Worm (Caenorhabditis elegans): ENCODE results near the gene tbx-33.
A peak's percentile ranks its signal among the peaks of the same experiment; 100 is the strongest.

tbx-33 gene

DNA sequence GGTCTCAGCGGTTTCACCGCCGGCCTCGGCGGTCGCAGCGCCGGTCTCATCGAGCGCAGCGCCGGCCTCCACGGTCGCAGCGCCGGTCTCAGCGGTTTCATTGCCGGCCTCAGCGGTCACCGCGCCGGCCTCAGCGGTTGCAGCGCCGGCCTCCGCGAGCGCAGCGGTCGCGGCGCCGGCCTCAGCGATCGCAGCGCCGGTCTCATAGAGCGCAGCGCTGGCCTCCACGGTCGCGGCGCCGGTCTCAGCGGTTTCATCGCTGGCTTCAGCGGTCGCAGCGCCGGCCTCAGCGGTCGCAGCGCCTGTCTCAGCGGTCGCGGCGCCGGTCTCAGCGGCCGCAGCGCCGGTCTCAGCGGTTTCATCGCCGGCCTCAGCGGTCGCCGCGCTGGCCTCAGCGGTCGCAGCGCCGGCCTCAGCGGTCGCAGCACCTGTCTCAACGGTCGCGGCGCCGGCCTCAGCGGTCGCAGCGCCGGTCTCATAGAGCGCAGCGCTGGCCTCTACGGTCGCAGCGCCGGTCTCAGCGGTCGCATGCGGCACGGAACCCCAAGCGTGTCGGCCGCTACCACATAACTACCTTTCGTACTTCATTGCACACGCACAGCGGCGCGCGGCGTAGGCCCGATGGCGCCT, 24.9 kb downstream of the tbx-33 start:
- TF ChIP-seq bed-2 (GFP tag; IDR thresholded peaks at IDR 0.05) (0 out of 2 replicates have a peak, but pooled peaks have one; percentile 28), efl-1 (GFP tag; optimal IDR thresholded peaks at IDR 0.05) (no peak), mcd-1 (GFP tag; IDR thresholded peaks at IDR 0.05) (peak; percentile 54; the same call in 1 of the 2 replicates), egrh-3 (GFP tag; IDR thresholded peaks at IDR 0.05) (peak; percentile 99), tbp1 (GFP tag; optimal IDR thresholded peaks at IDR 0.05) (no peak), F37B4.10 (GFP tag; IDR thresholded peaks at IDR 0.05) (0 out of 2 replicates have a peak, but pooled peaks have one; percentile 20), zfh-2 (GFP tag; conservative IDR thresholded peaks at IDR 0.05) (peak; percentile 90)

DNA sequence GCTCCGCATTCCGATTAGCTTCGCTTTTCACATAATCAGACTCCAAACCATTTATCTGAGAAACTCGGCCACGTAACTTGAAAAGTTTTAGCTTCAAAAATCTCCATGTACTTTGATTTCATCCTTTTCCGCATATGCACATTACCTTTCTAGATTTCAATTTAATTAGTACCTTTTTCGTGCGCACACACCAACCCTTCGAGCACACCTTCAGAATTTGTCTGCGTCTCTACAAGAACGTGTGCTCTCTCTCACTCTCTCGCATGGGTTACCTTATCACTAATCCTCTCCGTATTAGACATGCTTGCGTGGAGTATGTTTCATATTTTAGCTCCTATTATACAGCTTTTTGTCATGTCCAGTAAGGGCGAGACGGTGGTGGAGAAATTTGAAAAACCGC, 27.1 kb downstream of the tbx-33 start, which contains the start of gene Y66D12A.30:
Y66D12A.30 (plus strand) TSS at position 301 of the 400 bp plus-strand sequence.
- TF ChIP-seq rcor-1 (GFP tag; IDR thresholded peaks at IDR 0.05) (no peak), hmg-1.2 (GFP tag; IDR thresholded peaks at IDR 0.05) (peak; percentile 63)

DNA sequence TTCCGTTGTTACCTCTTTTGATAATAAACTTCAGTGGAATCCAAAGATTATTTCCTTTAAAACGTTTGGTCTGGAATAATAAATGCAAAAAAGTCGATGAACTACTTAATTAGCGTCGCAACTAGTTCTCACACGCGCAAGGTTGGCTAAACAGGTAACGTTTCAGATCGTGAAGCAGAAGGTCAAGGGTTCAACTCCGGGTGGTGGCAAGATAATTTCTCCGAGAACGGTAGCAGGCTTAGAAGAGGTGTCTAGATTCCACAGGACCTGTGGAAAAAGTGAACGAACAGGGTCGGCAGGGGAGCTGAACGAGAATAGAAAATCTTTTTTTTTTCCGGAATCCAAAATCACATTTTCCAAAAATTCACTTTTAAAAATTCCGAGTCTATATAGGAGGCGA, 27.7 kb downstream of the tbx-33 start:
- TF ChIP-seq D2030.7 (GFP tag; IDR thresholded peaks at IDR 0.05) (peak; percentile 49; the same call in 1 of the 2 replicates), rpc-1 (optimal IDR thresholded peaks at IDR 0.05) (peak; percentile 19), rpc-1 (tag; optimal IDR thresholded peaks at IDR 0.05) (peak; percentile 64), B0261.1 (tag; optimal IDR thresholded peaks at IDR 0.05) (peak; percentile 43), lin-26 (GFP tag; IDR thresholded peaks at IDR 0.05) (peak; percentile 83), ztf-25 (GFP tag; IDR thresholded peaks at IDR 0.05) (peak; percentile 55; the same call in 1 of the 2 replicates), egl-44 (GFP tag; IDR thresholded peaks at IDR 0.05) (peak; percentile 73; the same call in 1 of the 2 replicates), Y95B8A.8 (GFP tag; IDR thresholded peaks at IDR 0.05) (0 out of 2 replicates have a peak, but pooled peaks have one; percentile 43), ceh-100 (GFP tag; IDR thresholded peaks at IDR 0.05) (0 out of 2 replicates have a peak, but pooled peaks have one; percentile 13), tbp1 (GFP tag; optimal IDR thresholded peaks at IDR 0.05) (peak; percentile 72), madf-6 (GFP tag; IDR thresholded peaks at IDR 0.05) (peak; percentile 51), nhr-120 (GFP tag; IDR thresholded peaks at IDR 0.05) (0 out of 2 replicates have a peak, but pooled peaks have one; percentile 31), nfyb-1 (GFP tag; IDR thresholded peaks at IDR 0.05) (0 out of 2 replicates have a peak, but pooled peaks have one; percentile 40), madf-3 (GFP tag; IDR thresholded peaks at IDR 0.05) (0 out of 2 replicates have a peak, but pooled peaks have one; percentile 4), hmg-1.2 (GFP tag; IDR thresholded peaks at IDR 0.05) (peak; percentile 33; the same call in 1 of the 2 replicates)

DNA sequence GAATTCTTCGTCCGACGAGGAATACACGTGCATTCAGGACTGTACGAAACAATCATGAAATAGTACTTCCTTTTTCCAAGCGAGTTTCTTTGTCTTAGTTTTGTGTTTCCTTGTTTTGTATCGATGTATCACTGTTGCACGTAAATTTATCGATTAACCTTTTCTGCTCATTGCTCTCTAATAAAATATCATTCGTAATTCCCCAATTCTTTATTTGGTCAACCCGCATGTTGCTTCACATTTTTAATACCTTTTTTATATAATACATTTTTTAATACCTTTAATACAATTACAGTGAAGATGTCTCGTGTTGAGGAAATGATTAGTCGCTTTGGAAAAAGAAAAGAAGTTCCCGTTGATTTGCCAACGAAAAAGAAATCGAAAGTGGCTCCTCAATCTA, 28.8 kb downstream of the tbx-33 start, which contains the start of gene Y66D12A.1:
Y66D12A.1 (plus strand) TSS at position 301 of the 400 bp plus-strand sequence.
- TF ChIP-seq aptf-2 (GFP tag; conservative IDR thresholded peaks at IDR 0.05) = no peak
- no peak for TF ChIP-seq tbp1 (GFP tag; optimal IDR thresholded peaks at IDR 0.05)
- no peak for TF ChIP-seq F55B11.4 (tag; optimal IDR thresholded peaks at IDR 0.05; ENCODE audit: borderline replicate concordance, insufficient read depth)
- TF ChIP-seq akir-1 (GFP tag; optimal IDR thresholded peaks at IDR 0.05) = no peak
- no peak for TF ChIP-seq ztf-3 (GFP tag; optimal IDR thresholded peaks at IDR 0.05)
- TF ChIP-seq Y53G8AR.9 (GFP tag; conservative IDR thresholded peaks at IDR 0.05) = no peak
- no peak for TF ChIP-seq attf-3 (GFP tag; conservative IDR thresholded peaks at IDR 0.05)
- TF ChIP-seq mes-4 (tag; optimal IDR thresholded peaks at IDR 0.05) = no peak
- no peak for TF ChIP-seq Y56A3A.18 (GFP tag; IDR thresholded peaks at IDR 0.05)
- TF ChIP-seq hmg-20 (GFP tag; IDR thresholded peaks at IDR 0.05) = no peak

DNA sequence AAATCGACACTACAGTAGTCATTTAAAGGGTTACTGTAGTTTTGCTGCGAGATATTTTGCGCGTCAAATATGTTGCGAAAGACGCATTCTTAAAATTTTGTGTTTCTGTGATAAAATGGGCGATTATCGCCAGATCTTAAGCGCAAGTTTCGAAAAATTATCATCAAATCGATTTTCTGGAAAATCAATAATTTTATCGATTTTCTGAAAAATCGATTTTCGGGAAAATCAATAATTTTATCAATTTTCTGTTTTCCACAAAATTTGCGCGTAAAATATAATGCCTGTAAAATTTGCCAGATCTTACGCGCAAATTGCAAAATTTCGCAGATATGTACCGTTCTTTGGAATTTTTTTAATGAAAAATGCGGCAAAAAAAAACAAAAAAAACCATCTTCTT, 44.5 kb downstream of the tbx-33 start:
- no peak for TF ChIP-seq nhr-80 (tag; optimal IDR thresholded peaks at IDR 0.05)
- TF ChIP-seq F22D6.2 (tag; optimal IDR thresholded peaks at IDR 0.05) = no peak
- no peak for TF ChIP-seq tbp1 (GFP tag; optimal IDR thresholded peaks at IDR 0.05)
